Fruit fly (Drosophila melanogaster) whole organism, embryonic: ENCODE measurements around the gene Tomosyn.

ENCODE experiments used
- Atf-2 ChIP-seq: fragments of 200-800 bp; sonication (Bioruptor generic); optimal IDR thresholded peaks from 2 replicates; lab custom pipeline; 2016; ENCODE audit warnings: missing biosample characterization, missing genetic modification characterization
- Bdp1 ChIP-seq: fragments of 200-800 bp; sonication (Bioruptor generic); optimal IDR thresholded peaks from 3 replicates; lab custom pipeline; 2016; ENCODE audit warnings: missing biosample characterization, missing genetic modification characterization
- Bteb2 ChIP-seq: fragments of 200-800 bp; sonication (Bioruptor generic); optimal IDR thresholded peaks from 2 replicates; lab custom pipeline; 2016; ENCODE audit warnings: missing biosample characterization, missing genetic modification characterization
- CG10267 ChIP-seq: fragments of 200-800 bp; sonication (Bioruptor generic); optimal IDR thresholded peaks from 2 replicates; lab custom pipeline; 2018; ENCODE audit warnings: missing biosample characterization, mild to moderate bottlenecking, missing genetic modification characterization, moderate library complexity
- CG10462 ChIP-seq: fragments of 200-800 bp; sonication (Bioruptor generic); optimal IDR thresholded peaks from 2 replicates; lab custom pipeline; 2016; ENCODE audit warnings: missing biosample characterization, missing genetic modification characterization
- CG11247 ChIP-seq: fragments of 200-800 bp; sonication (Bioruptor generic); IDR thresholded peaks from 2 replicates; pipeline ENCODE4 v1.3.6; 2022; ENCODE audit warnings: missing biosample characterization, missing genetic modification characterization
- CG16815 ChIP-seq: fragments of 200-800 bp; sonication (Bioruptor generic); optimal IDR thresholded peaks from 3 replicates; lab custom pipeline; 2017; ENCODE audit warnings: missing biosample characterization, mild to moderate bottlenecking, missing genetic modification characterization
- CG17328 ChIP-seq: fragments of 200-800 bp; sonication (Bioruptor generic); IDR thresholded peaks from 2 replicates; pipeline ENCODE4 v1.3.6; 2022; ENCODE audit warnings: missing biosample characterization, missing genetic modification characterization
- CG18599 ChIP-seq: fragments of 200-800 bp; sonication (Bioruptor generic); optimal IDR thresholded peaks from 3 replicates; lab custom pipeline; 2017; ENCODE audit warnings: missing biosample characterization, missing genetic modification characterization, mild to moderate bottlenecking, moderate library complexity, missing genetic modification reagents
- CG2199 ChIP-seq: fragments of 200-800 bp; sonication (Bioruptor generic); IDR thresholded peaks from 3 replicates; pipeline ENCODE4 v1.3.6; 2022; ENCODE audit warnings: missing biosample characterization, missing genetic modification characterization
- CG30020 ChIP-seq: fragments of 200-800 bp; optimal IDR thresholded peaks from 2 replicates; lab custom pipeline; 2019; ENCODE audit warnings: missing biosample characterization, mild to moderate bottlenecking, missing genetic modification characterization, moderate library complexity
- CG31224 ChIP-seq: fragments of 200-800 bp; sonication (Bioruptor generic); IDR thresholded peaks from 2 replicates; pipeline ENCODE4 v1.3.6; 2022; ENCODE audit warnings: missing biosample characterization, missing genetic modification characterization
- CG31365 ChIP-seq: fragments of 200-800 bp; sonication (Bioruptor generic); optimal IDR thresholded peaks from 2 replicates; lab custom pipeline; 2018; ENCODE audit warnings: missing biosample characterization, mild to moderate bottlenecking, missing genetic modification characterization
- CG3281 ChIP-seq: fragments of 200-800 bp; sonication (Bioruptor generic); optimal IDR thresholded peaks from 3 replicates; lab custom pipeline; 2017; ENCODE audit warnings: missing biosample characterization, mild to moderate bottlenecking, missing genetic modification characterization
- CG3838 ChIP-seq: fragments of 200-800 bp; sonication (Bioruptor generic); optimal IDR thresholded peaks from 3 replicates; lab custom pipeline; 2016; ENCODE audit warnings: missing biosample characterization, missing genetic modification characterization
- CG4404 ChIP-seq: fragments of 200-800 bp; sonication (Bioruptor generic); IDR thresholded peaks from 2 replicates; pipeline ENCODE4 v1.3.6; 2022; ENCODE audit warnings: missing biosample characterization, missing genetic modification characterization
- CG6689 ChIP-seq: fragments of 200-800 bp; sonication (Bioruptor generic); IDR thresholded peaks from 2 replicates; pipeline ENCODE4 v1.3.6; 2022; ENCODE audit warnings: missing biosample characterization, missing genetic modification characterization
- CG7928 ChIP-seq: fragments of 200-800 bp; sonication (Bioruptor generic); optimal IDR thresholded peaks from 2 replicates; lab custom pipeline; 2017; ENCODE audit warnings: missing biosample characterization, mild to moderate bottlenecking, missing genetic modification characterization
- CG8765 ChIP-seq: fragments of 200-800 bp; sonication (Bioruptor generic); IDR thresholded peaks from 2 replicates; pipeline ENCODE4 v1.3.6; 2022; ENCODE audit warnings: missing biosample characterization, missing genetic modification characterization
- CG9727 ChIP-seq: fragments of 200-800 bp; sonication (Bioruptor generic); optimal IDR thresholded peaks from 3 replicates; lab custom pipeline; 2017; ENCODE audit warnings: missing biosample characterization, mild to moderate bottlenecking, missing genetic modification characterization
- Dip3 ChIP-seq: fragments of 200-800 bp; sonication (Bioruptor generic); optimal IDR thresholded peaks from 3 replicates; lab custom pipeline; 2016; ENCODE audit warnings: missing biosample characterization, missing genetic modification characterization
- Dll ChIP-seq: fragments of 200-800 bp; sonication (Bioruptor generic); IDR thresholded peaks from 4 replicates; pipeline ENCODE4 v1.3.6; 2022; ENCODE audit warnings: missing biosample characterization, missing genetic modification characterization; ENCODE audit not compliant: partially characterized antibody
- E2f1 ChIP-seq: fragments of 200-800 bp; sonication (Bioruptor generic); IDR thresholded peaks from 2 replicates; pipeline ENCODE4 v1.3.6; 2022; ENCODE audit warnings: missing biosample characterization, missing genetic modification characterization
- Eip74EF ChIP-seq, 2 experiments: fragments of 200-800 bp in 1 of 2; fragments of >200 bp in 1 of 2; sonication (Bioruptor generic) in 1 of 2; optimal IDR thresholded peaks; 2 replicates each; lab custom pipeline; 2017 to 2019; ENCODE audit warnings: missing biosample characterization in 2 of 2, missing genetic modification characterization in 2 of 2, mild to moderate bottlenecking in 1 of 2, moderate library complexity in 1 of 2
- H2.0 ChIP-seq: fragments of 200-800 bp; sonication (Bioruptor generic); IDR thresholded peaks from 2 replicates; pipeline ENCODE4 v1.3.6; 2022; ENCODE audit warnings: missing biosample characterization, missing genetic modification characterization
- HmgZ ChIP-seq: fragments of 200-800 bp; sonication (Bioruptor generic); optimal IDR thresholded peaks from 2 replicates; lab custom pipeline; 2018; ENCODE audit warnings: missing biosample characterization, mild to moderate bottlenecking, missing genetic modification characterization
- Nf-YA ChIP-seq: fragments of 200-800 bp; sonication (Bioruptor generic); IDR thresholded peaks from 2 replicates; pipeline ENCODE4 v1.3.6; 2022; ENCODE audit warnings: missing biosample characterization, missing genetic modification characterization
- Scr ChIP-seq: fragments of 200-800 bp; sonication (Bioruptor generic); IDR thresholded peaks from 2 replicates; pipeline ENCODE4 v1.3.6; 2022; ENCODE audit warnings: missing biosample characterization, missing genetic modification characterization; ENCODE audit not compliant: partially characterized antibody
- Sin3A ChIP-seq: fragments of >200 bp; optimal IDR thresholded peaks from 2 replicates; lab custom pipeline; 2018
- Trl ChIP-seq, 3 experiments: fragments of >200 bp in 2 of 3; fragments of 200-800 bp in 1 of 3; sonication (Bioruptor generic) in 1 of 3; optimal IDR thresholded peaks; 2 replicates in 1 of 3; 3 replicates in 2 of 3; lab custom pipeline; 2016 to 2017; ENCODE audit warnings: missing biosample characterization in 1 of 3, missing genetic modification characterization in 1 of 3
- amos ChIP-seq: fragments of 200-800 bp; sonication (Bioruptor generic); IDR thresholded peaks from 2 replicates; pipeline ENCODE4 v1.3.6; 2022; ENCODE audit warnings: missing biosample characterization, missing genetic modification characterization; ENCODE audit not compliant: partially characterized antibody
- cad ChIP-seq: fragments of >200 bp; optimal IDR thresholded peaks from 2 replicates; lab custom pipeline; 2017; ENCODE audit warnings: missing biosample characterization, missing genetic modification characterization
- ci ChIP-seq: fragments of 200-800 bp; sonication (Bioruptor generic); IDR thresholded peaks from 3 replicates; pipeline ENCODE4 v1.3.6; 2022; ENCODE audit warnings: missing biosample characterization, missing genetic modification characterization
- crc ChIP-seq: fragments of 200-800 bp; sonication (Bioruptor generic); optimal IDR thresholded peaks from 2 replicates; lab custom pipeline; 2016; ENCODE audit warnings: missing biosample characterization, missing genetic modification characterization
- da ChIP-seq: fragments of 200-800 bp; sonication (Bioruptor generic); optimal IDR thresholded peaks from 2 replicates; lab custom pipeline; 2016; ENCODE audit warnings: missing biosample characterization, missing genetic modification characterization
- esg ChIP-seq: fragments of 200-800 bp; sonication (Bioruptor generic); conservative IDR thresholded peaks from 2 replicates; pipeline ENCODE4 v1.3.6; 2022; ENCODE audit warnings: missing biosample characterization, missing genetic modification characterization
- gce ChIP-seq: fragments of 200-800 bp; sonication (Bioruptor generic); IDR thresholded peaks from 3 replicates; pipeline ENCODE4 v1.3.6; 2022; ENCODE audit warnings: missing biosample characterization, missing genetic modification characterization
- hb ChIP-seq: fragments of 200-800 bp; sonication (Bioruptor generic); IDR thresholded peaks from 3 replicates; pipeline ENCODE4 v1.3.6; 2022; ENCODE audit warnings: missing biosample characterization, missing genetic modification characterization; ENCODE audit not compliant: partially characterized antibody
- kah ChIP-seq: fragments of 200-800 bp; sonication (Bioruptor generic); optimal IDR thresholded peaks from 2 replicates; lab custom pipeline; 2018; ENCODE audit warnings: missing biosample characterization, mild to moderate bottlenecking, missing genetic modification characterization
- lola ChIP-seq, 3 experiments: fragments of >200 bp in 2 of 3; fragments of 200-800 bp in 1 of 3; sonication (Bioruptor generic) in 1 of 3; optimal IDR thresholded peaks; 2 replicates each; lab custom pipeline; 2017 to 2019; ENCODE audit warnings: missing biosample characterization in 3 of 3, missing genetic modification characterization in 3 of 3, mild to moderate bottlenecking in 1 of 3, moderate library complexity in 1 of 3
- maf-S ChIP-seq: fragments of 200-800 bp; sonication (Bioruptor generic); optimal IDR thresholded peaks from 2 replicates; lab custom pipeline; 2016; ENCODE audit warnings: missing biosample characterization, missing genetic modification characterization
- nau ChIP-seq: fragments of 200-800 bp; sonication (Bioruptor generic); optimal IDR thresholded peaks from 3 replicates; lab custom pipeline; 2017; ENCODE audit warnings: missing biosample characterization, mild to moderate bottlenecking, missing genetic modification characterization, missing genetic modification reagents
- odd ChIP-seq: fragments of 200-800 bp; sonication (Bioruptor generic); optimal IDR thresholded peaks from 2 replicates; lab custom pipeline; 2017; ENCODE audit warnings: missing biosample characterization, mild to moderate bottlenecking, missing genetic modification characterization
- salm ChIP-seq: fragments of 200-800 bp; sonication (Bioruptor generic); optimal IDR thresholded peaks from 2 replicates; lab custom pipeline; 2018; ENCODE audit warnings: missing biosample characterization, mild to moderate bottlenecking, missing genetic modification characterization
- sc ChIP-seq, 3 experiments: fragments of >200 bp in 2 of 3; fragments of 200-800 bp in 1 of 3; sonication (Bioruptor generic) in 1 of 3; optimal IDR thresholded peaks; 2 replicates in 2 of 3; 3 replicates in 1 of 3; lab custom pipeline; 2017; ENCODE audit warnings: mild to moderate bottlenecking in 1 of 3, missing biosample characterization in 1 of 3, missing genetic modification characterization in 1 of 3, missing genetic modification reagents in 1 of 3
- sd ChIP-seq: fragments of 200-800 bp; sonication (Bioruptor generic); optimal IDR thresholded peaks from 3 replicates; lab custom pipeline; 2018; ENCODE audit warnings: missing biosample characterization, mild to moderate bottlenecking, missing genetic modification characterization, moderate library complexity
- sisA ChIP-seq: fragments of 200-800 bp; sonication (Bioruptor generic); IDR thresholded peaks from 2 replicates; pipeline ENCODE4 v1.3.6; 2022; ENCODE audit warnings: missing biosample characterization, missing genetic modification characterization

The Tomosyn gene

DNA sequence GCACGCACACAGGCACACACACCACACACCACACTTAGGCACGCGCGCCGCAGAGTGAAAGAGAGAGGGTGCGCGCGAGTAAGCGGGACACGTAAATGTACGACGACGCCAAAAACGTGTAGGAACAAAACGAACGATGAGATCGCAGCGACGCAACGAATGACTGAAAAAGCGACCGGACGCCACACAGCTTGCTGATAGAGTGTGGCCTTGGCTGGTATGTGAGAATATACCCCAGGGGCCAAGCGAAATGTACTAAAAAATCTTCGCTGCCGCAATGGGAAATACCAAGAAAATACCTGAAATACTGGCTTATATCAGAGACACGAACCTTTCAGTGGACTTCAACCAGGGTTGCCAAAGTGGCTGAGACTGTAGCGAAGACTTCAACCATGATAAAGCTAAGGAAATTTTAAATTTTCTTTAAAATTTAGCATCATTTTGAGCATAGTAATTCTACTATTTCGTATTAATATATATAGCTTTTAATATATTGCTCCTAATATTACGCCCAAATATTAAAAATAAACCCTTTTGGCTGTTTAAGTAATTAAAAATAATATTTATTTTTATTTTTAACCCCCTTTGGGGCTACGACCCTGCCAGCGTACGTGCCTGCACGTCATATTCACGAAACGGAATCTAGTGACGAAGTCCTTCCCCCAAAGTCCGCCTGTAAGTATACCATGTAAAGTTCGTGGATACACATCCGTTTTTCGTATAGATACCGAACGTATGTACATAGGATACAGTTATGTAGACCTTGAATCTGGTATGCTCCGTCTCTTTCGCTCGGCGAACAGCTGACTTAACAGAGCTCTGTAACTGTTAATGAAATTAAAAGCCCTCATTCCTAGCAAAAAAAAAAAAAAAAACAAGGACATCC lies 48.2 kb upstream of the Tomosyn start, which contains the start of gene Pits (continued):
- TF ChIP-seq CG7928 (GFP tag; lab: Kevin White, UChicago) (peak; percentile 65), CG18599 (GFP tag; lab: Kevin White, UChicago) (peak; percentile 59), Atf-2 (GFP tag; lab: Kevin White, UChicago) (peak; percentile 12), Scr (GFP tag; lab: Robert Waterston, UW) (peak; percentile 26), CG4404 (GFP tag; lab: Robert Waterston, UW) (peak; percentile 57; the same call in 1 of the 2 replicates), odd (peak; percentile 30), sisA (peak; percentile 27; the same call in 1 of the 2 replicates), kah (peak; percentile 6), lola (GFP tag; optimal IDR thresholded peaks at IDR 0.05; lab: Kevin White, UChicago) (peak in 1 of 3 experiments; percentile 28), E2f1 (GFP tag; lab: Robert Waterston, UW) (peak; percentile 35), maf-S (GFP tag; lab: Kevin White, UChicago) (peak; percentile 49), CG9727 (peak; percentile 43), CG16815 (peak; percentile 43), crc (GFP tag; lab: Kevin White, UChicago) (no peak), CG3281 (GFP tag; lab: Kevin White, UChicago) (peak; percentile 2), nau (GFP tag; lab: Kevin White, UChicago) (peak; percentile 50), CG30020 (tag; lab: Kevin White, UChicago) (peak; percentile 42), H2.0 (no peak), CG10267 (tag; lab: Kevin White, UChicago) (peak; percentile 61), esg (GFP tag; lab: Robert Waterston, UW) (peak; percentile 52; the same call in 1 of the 2 replicates), Trl (optimal IDR thresholded peaks at IDR 0.05; lab: Kevin White, UChicago) (peak in 1 of 2 experiments; percentile 42), Trl (GFP tag; optimal IDR thresholded peaks at IDR 0.05; lab: Kevin White, UChicago) (peak; percentile 59), da (GFP tag; lab: Kevin White, UChicago) (no peak), HmgZ (tag; lab: Kevin White, UChicago) (peak; percentile 76), Bteb2 (GFP tag; lab: Kevin White, UChicago) (no peak), Dip3 (GFP tag; lab: Kevin White, UChicago) (no peak), Sin3A (lab: Kevin White, UChicago) (peak; percentile 67), Bdp1 (peak; percentile 24), Dll (GFP tag; lab: Robert Waterston, UW) (no peak), CG31365 (tag; lab: Kevin White, UChicago) (peak; percentile 31), Nf-YA (GFP tag; lab: Robert Waterston, UW) (no peak), CG6689 (GFP tag; lab: Robert Waterston, UW) (peak; percentile 56), CG8765 (GFP tag; lab: Robert Waterston, UW) (no peak), CG31224 (GFP tag; lab: Robert Waterston, UW) (no peak), hb (no peak), CG11247 (GFP tag; lab: Robert Waterston, UW) (no peak), CG3838 (no peak), sc (optimal IDR thresholded peaks at IDR 0.05; lab: Kevin White, UChicago) (no peak), sc (GFP tag; optimal IDR thresholded peaks at IDR 0.05; lab: Kevin White, UChicago) (no peak), cad (GFP tag; lab: Kevin White, UChicago) (no peak), ci (peak; percentile 82; the same call in 2 of the 3 replicates), salm (tag; lab: Kevin White, UChicago) (no peak), amos (GFP tag; lab: Robert Waterston, UW) (peak; percentile 59; the same call in 1 of the 2 replicates), CG17328 (GFP tag; lab: Robert Waterston, UW) (no peak), Eip74EF (GFP tag; optimal IDR thresholded peaks at IDR 0.05; lab: Kevin White, UChicago) (peak in 1 of 2 experiments; percentile 41), sd (peak; percentile 89), CG2199 (GFP tag; lab: Robert Waterston, UW) (peak; percentile 61; the same call in 1 of the 3 replicates), CG10462 (no peak), gce (GFP tag; lab: Robert Waterston, UW) (peak; percentile 52; the same call in 2 of the 3 replicates)
